Fruit fly (Drosophila melanogaster) whole organism, embryonic: ENCODE results near the gene CG9673.

Source experiments
- BEAF-32 ChIP-seq: fragments of 200-800 bp; sonication (Bioruptor generic); optimal IDR thresholded peaks from 3 replicates; lab custom pipeline; 2017; ENCODE audit warnings: missing biosample characterization, missing genetic modification characterization, mild to moderate bottlenecking, moderate library complexity, missing genetic modification reagents
- CG10565 ChIP-seq: fragments of 200-800 bp; sonication (Bioruptor generic); optimal IDR thresholded peaks from 3 replicates; lab custom pipeline; 2016; ENCODE audit warnings: missing biosample characterization, mild to moderate bottlenecking, missing genetic modification characterization
- CG11560 ChIP-seq: fragments of 200-800 bp; sonication (Bioruptor generic); IDR thresholded peaks from 3 replicates; pipeline ENCODE4 v1.3.6; 2022; ENCODE audit warnings: missing biosample characterization, missing genetic modification characterization
- CG12071 ChIP-seq: fragments of 200-800 bp; sonication (Bioruptor generic); optimal IDR thresholded peaks from 3 replicates; lab custom pipeline; 2018; ENCODE audit warnings: missing biosample characterization, mild to moderate bottlenecking, missing genetic modification characterization
- CG1233 ChIP-seq: fragments of 200-800 bp; sonication (Bioruptor generic); optimal IDR thresholded peaks from 4 replicates; lab custom pipeline; 2018; ENCODE audit warnings: missing biosample characterization, mild to moderate bottlenecking, missing genetic modification characterization
- CG13894 ChIP-seq: fragments of 200-800 bp; sonication (Bioruptor generic); optimal IDR thresholded peaks from 3 replicates; lab custom pipeline; 2018; ENCODE audit warnings: missing biosample characterization, mild to moderate bottlenecking, missing genetic modification characterization, moderate library complexity
- CG15269 ChIP-seq: fragments of 200-800 bp; sonication (Bioruptor generic); optimal IDR thresholded peaks from 2 replicates; lab custom pipeline; 2018; ENCODE audit warnings: missing biosample characterization, mild to moderate bottlenecking, missing genetic modification characterization, moderate library complexity
- CG1647 ChIP-seq: fragments of 200-800 bp; sonication (Bioruptor generic); optimal IDR thresholded peaks from 3 replicates; lab custom pipeline; 2016; ENCODE audit warnings: missing biosample characterization, missing genetic modification characterization
- CG17385 ChIP-seq: fragments of 200-800 bp; sonication (Bioruptor generic); optimal IDR thresholded peaks from 3 replicates; lab custom pipeline; 2018; ENCODE audit warnings: missing biosample characterization, mild to moderate bottlenecking, missing genetic modification characterization
- CG17912 ChIP-seq: fragments of 200-800 bp; sonication (Bioruptor generic); optimal IDR thresholded peaks from 2 replicates; lab custom pipeline; 2018; ENCODE audit warnings: missing biosample characterization, mild to moderate bottlenecking, missing genetic modification characterization
- CG30431 ChIP-seq: fragments of 200-800 bp; sonication (Bioruptor generic); optimal IDR thresholded peaks from 2 replicates; lab custom pipeline; 2017; ENCODE audit warnings: missing biosample characterization, missing genetic modification characterization
- CG31388 ChIP-seq: fragments of 200-800 bp; sonication (Bioruptor generic); optimal IDR thresholded peaks from 2 replicates; lab custom pipeline; 2016; ENCODE audit warnings: missing biosample characterization, missing genetic modification characterization
- CG3163 ChIP-seq: fragments of 200-800 bp; sonication (Bioruptor generic); optimal IDR thresholded peaks from 3 replicates; lab custom pipeline; 2016; ENCODE audit warnings: missing biosample characterization, missing genetic modification characterization
- CG4328 ChIP-seq: fragments of 200-800 bp; sonication (Bioruptor generic); optimal IDR thresholded peaks from 3 replicates; lab custom pipeline; 2017; ENCODE audit warnings: missing biosample characterization, missing genetic modification reagents, missing genetic modification characterization
- CG7839 ChIP-seq: fragments of 200-800 bp; sonication (Bioruptor generic); optimal IDR thresholded peaks from 3 replicates; lab custom pipeline; 2018; ENCODE audit warnings: missing biosample characterization, mild to moderate bottlenecking, missing genetic modification characterization, moderate library complexity
- CG9817 ChIP-seq: fragments of 200-800 bp; sonication (Bioruptor generic); optimal IDR thresholded peaks from 2 replicates; lab custom pipeline; 2018; ENCODE audit warnings: missing biosample characterization, mild to moderate bottlenecking, missing genetic modification characterization, moderate library complexity
- Deaf1 ChIP-seq: fragments of 200-800 bp; optimal IDR thresholded peaks from 3 replicates; lab custom pipeline; 2019; ENCODE audit warnings: missing biosample characterization, mild to moderate bottlenecking, missing genetic modification characterization, moderate library complexity
- Dll ChIP-seq: fragments of 200-800 bp; sonication (Bioruptor generic); IDR thresholded peaks from 4 replicates; pipeline ENCODE4 v1.3.6; 2022; ENCODE audit warnings: missing biosample characterization, missing genetic modification characterization; ENCODE audit not compliant: partially characterized antibody
- HmgZ ChIP-seq: fragments of 200-800 bp; sonication (Bioruptor generic); optimal IDR thresholded peaks from 2 replicates; lab custom pipeline; 2018; ENCODE audit warnings: missing biosample characterization, mild to moderate bottlenecking, missing genetic modification characterization
- Hr78 ChIP-seq, 2 experiments: fragments of 200-800 bp in 1 of 2; fragments of >200 bp in 1 of 2; sonication (Bioruptor generic) in 1 of 2; optimal IDR thresholded peaks; 2 replicates each; lab custom pipeline; 2017 to 2019; ENCODE audit warnings: missing biosample characterization in 2 of 2, missing genetic modification characterization in 2 of 2, mild to moderate bottlenecking in 1 of 2, moderate library complexity in 1 of 2
- NC2α ChIP-seq: fragments of 200-800 bp; sonication (Bioruptor generic); optimal IDR thresholded peaks from 2 replicates; lab custom pipeline; 2016; ENCODE audit warnings: missing biosample characterization, missing genetic modification characterization
- NK7.1 ChIP-seq: fragments of 200-800 bp; sonication (Bioruptor generic); optimal IDR thresholded peaks from 3 replicates; lab custom pipeline; 2016; ENCODE audit warnings: missing biosample characterization, missing genetic modification characterization
- Nf-YB ChIP-seq: fragments of 200-800 bp; sonication (Bioruptor generic); optimal IDR thresholded peaks from 3 replicates; lab custom pipeline; 2019; ENCODE audit warnings: missing biosample characterization, mild to moderate bottlenecking, missing genetic modification characterization, moderate library complexity
- Pdp1 ChIP-seq, 2 experiments: fragments of 200-800 bp; sonication (Bioruptor generic); optimal IDR thresholded peaks; 3 replicates each; lab custom pipeline; 2016; ENCODE audit warnings: missing biosample characterization in 2 of 2, missing genetic modification characterization in 2 of 2, mild to moderate bottlenecking in 1 of 2, moderate library complexity in 1 of 2
- Ravus ChIP-seq: fragments of 200-800 bp; sonication (Bioruptor generic); IDR thresholded peaks from 2 replicates; pipeline ENCODE4 v1.3.6; 2022; ENCODE audit warnings: missing biosample characterization, missing genetic modification characterization
- Sox100B ChIP-seq: fragments of 200-800 bp; sonication (Bioruptor generic); optimal IDR thresholded peaks from 3 replicates; lab custom pipeline; 2018; ENCODE audit warnings: missing biosample characterization, mild to moderate bottlenecking, missing genetic modification characterization
- ac ChIP-seq: fragments of 200-800 bp; sonication (Bioruptor generic); optimal IDR thresholded peaks from 3 replicates; lab custom pipeline; 2017; ENCODE audit warnings: missing biosample characterization, mild to moderate bottlenecking, missing genetic modification characterization
- cas ChIP-seq: fragments of 200-800 bp; sonication (Bioruptor generic); IDR thresholded peaks from 2 replicates; pipeline ENCODE4 v1.3.6; 2022; ENCODE audit warnings: missing biosample characterization, missing genetic modification characterization
- jing ChIP-seq: fragments of 200-800 bp; sonication (Bioruptor generic); optimal IDR thresholded peaks from 2 replicates; lab custom pipeline; 2018; ENCODE audit warnings: missing biosample characterization, mild to moderate bottlenecking, missing genetic modification characterization
- jumu ChIP-seq: fragments of 200-800 bp; sonication (Bioruptor generic); optimal IDR thresholded peaks from 3 replicates; lab custom pipeline; 2016; ENCODE audit warnings: missing biosample characterization, missing genetic modification characterization
- oc ChIP-seq: fragments of 200-800 bp; sonication (Bioruptor generic); optimal IDR thresholded peaks from 2 replicates; lab custom pipeline; 2018; ENCODE audit warnings: missing biosample characterization, mild to moderate bottlenecking, missing genetic modification characterization, moderate library complexity
- p53 ChIP-seq: fragments of 200-800 bp; sonication (Bioruptor generic); optimal IDR thresholded peaks from 2 replicates; lab custom pipeline; 2016; ENCODE audit warnings: missing biosample characterization, missing genetic modification characterization
- rib ChIP-seq: fragments of 200-800 bp; sonication (Bioruptor generic); IDR thresholded peaks from 2 replicates; pipeline ENCODE4 v1.3.6; 2022; ENCODE audit warnings: missing biosample characterization, missing genetic modification characterization
- tio ChIP-seq: fragments of 200-800 bp; sonication (Bioruptor generic); optimal IDR thresholded peaks from 2 replicates; lab custom pipeline; 2017; ENCODE audit warnings: missing biosample characterization, missing genetic modification characterization, inconsistent platforms
- vfl ChIP-seq: fragments of 200-800 bp; sonication (Bioruptor generic); optimal IDR thresholded peaks from 2 replicates; lab custom pipeline; 2016; ENCODE audit warnings: missing biosample characterization, missing genetic modification characterization

The CG9673 gene

DNA sequence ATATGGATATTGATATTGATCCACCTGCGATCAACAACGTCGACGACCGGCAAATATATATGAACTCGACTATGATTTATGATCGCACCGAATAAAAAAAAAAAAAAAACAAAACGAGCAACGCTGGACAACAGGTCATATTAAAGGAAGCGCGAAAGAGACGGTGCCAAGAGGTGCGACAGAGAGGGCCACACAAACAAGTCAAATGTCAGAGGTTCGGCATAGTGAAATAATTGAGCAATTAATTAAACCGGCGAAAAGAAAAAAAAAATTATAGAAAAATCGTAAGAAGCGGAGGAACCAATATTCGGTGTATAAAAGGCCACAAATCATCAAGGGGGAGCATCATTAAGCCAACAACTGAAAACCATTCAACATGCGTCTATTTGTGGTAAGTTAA lies 38.9 kb upstream of the CG9673 start, which contains the start of gene Twdlalpha:
TSS of gene Twdlalpha (plus strand) at position 301 of the 400 bp plus-strand sequence.
- no peak for TF ChIP-seq CG1233 (GFP tag; lab: Kevin White, UChicago)
- TF ChIP-seq CG9817 (tag; lab: Kevin White, UChicago) = no peak
- TF ChIP-seq ac (GFP tag; lab: Kevin White, UChicago) = no peak
- no peak for TF ChIP-seq Nf-YB (GFP tag; lab: Kevin White, UChicago)
- no peak for TF ChIP-seq CG1647 (GFP tag; lab: Kevin White, UChicago)
- no peak for TF ChIP-seq CG7839
- TF ChIP-seq CG3163 = no peak
- TF ChIP-seq CG17385 (GFP tag; lab: Kevin White, UChicago) = no peak
- TF ChIP-seq CG4328 (GFP tag; lab: Kevin White, UChicago) = no peak
- no peak for TF ChIP-seq cas (GFP tag; lab: Robert Waterston, UW)
- TF ChIP-seq tio (GFP tag; lab: Kevin White, UChicago) = no peak

DNA sequence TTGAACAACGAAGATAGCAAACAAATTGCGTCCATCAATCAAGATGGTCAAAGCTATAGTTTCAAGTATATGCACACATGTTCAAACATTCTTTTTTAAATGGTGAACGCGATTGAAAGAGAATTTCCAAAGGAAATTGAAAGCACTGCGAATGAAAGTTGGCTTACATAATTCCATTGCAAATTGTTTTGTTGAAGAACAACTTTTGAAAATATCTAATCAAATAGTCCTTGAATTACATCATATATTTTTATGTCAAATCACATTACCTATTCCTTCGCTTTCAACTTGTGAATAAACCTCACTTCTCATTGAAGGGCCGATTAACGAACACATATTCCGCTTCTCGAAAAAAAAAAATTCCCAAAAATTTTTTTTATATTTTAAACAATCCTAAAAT lies 36.9 kb upstream of the CG9673 start, which contains the start of gene CG32568:
TSS of gene CG32568 (plus strand) at position 301 of the 400 bp plus-strand sequence.
- no peak for TF ChIP-seq vfl
- no peak for TF ChIP-seq oc (tag; lab: Kevin White, UChicago)
- TF ChIP-seq Sox100B (GFP tag; lab: Kevin White, UChicago) = no peak
- no peak for TF ChIP-seq jing (GFP tag; lab: Kevin White, UChicago)
- no peak for TF ChIP-seq Deaf1 (tag; lab: Kevin White, UChicago)
- TF ChIP-seq rib = no peak
- TF ChIP-seq NK7.1 (GFP tag; lab: Kevin White, UChicago) = no peak
- no peak for TF ChIP-seq CG11560
- no peak for TF ChIP-seq CG15269
- TF ChIP-seq jumu = no peak
- TF ChIP-seq Hr78 (GFP tag; optimal IDR thresholded peaks at IDR 0.05; lab: Kevin White, UChicago) = no peak
- TF ChIP-seq HmgZ (tag; lab: Kevin White, UChicago) = no peak
- TF ChIP-seq CG30431 (GFP tag; lab: Kevin White, UChicago) = no peak
- no peak for TF ChIP-seq Ravus (GFP tag; lab: Robert Waterston, UW)
- no peak for TF ChIP-seq CG31388
- no peak for TF ChIP-seq CG12071 (GFP tag; lab: Kevin White, UChicago)
- TF ChIP-seq NC2α (GFP tag; lab: Kevin White, UChicago) = no peak
- no peak for TF ChIP-seq CG10565 (GFP tag; lab: Kevin White, UChicago)
- no peak for TF ChIP-seq CG17912 (GFP tag; lab: Kevin White, UChicago)

DNA sequence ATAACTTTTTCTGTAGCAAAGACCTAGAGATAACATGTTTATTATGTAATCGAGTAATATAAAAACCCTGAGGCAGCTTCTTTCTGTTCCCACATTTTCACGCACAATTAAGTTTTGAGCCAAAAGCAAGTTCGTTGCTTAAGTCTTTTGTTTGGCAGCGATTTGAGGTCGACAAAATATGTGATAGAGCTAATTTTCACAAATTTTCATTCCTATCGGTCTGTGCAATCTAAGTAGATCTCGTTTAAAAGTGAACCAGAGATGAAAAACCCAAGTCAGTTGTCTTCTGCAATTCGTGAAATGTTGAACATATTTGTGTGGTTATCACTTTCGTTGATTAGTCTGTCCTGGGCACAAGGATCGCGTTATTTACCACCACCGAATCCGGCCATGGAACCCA lies 34.2 kb upstream of the CG9673 start, which contains the start of gene TwdlZ:
TSS of gene TwdlZ (plus strand) at position 301 of the 400 bp plus-strand sequence.
- peak in 1 of 2 experiments; percentile 17 for TF ChIP-seq Pdp1 (GFP tag; optimal IDR thresholded peaks at IDR 0.05; lab: Kevin White, UChicago)
- TF ChIP-seq BEAF-32 = no peak

DNA sequence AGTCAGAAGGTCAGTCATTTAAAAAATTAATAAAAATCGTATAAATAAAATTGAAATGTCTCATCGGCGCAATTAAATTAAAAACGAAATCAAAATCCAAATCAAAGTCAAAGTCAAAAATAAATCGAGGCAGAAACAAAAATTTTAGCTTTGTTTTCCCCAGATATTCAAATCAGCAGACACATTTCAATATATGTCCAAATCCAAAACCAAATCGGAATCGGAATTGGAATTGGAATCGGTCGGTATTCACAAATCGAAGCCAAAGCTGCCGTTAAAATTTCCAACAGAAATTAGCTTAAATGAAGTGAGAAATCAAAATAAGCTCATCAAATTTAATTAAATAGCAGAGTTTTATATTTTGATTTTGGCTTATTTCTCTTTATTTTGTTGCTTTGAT lies 32.5 kb upstream of the CG9673 start:
- TF ChIP-seq Dll (GFP tag; lab: Robert Waterston, UW) = no peak
- TF ChIP-seq CG13894 (tag; lab: Kevin White, UChicago) = peak; percentile 94
- TF ChIP-seq p53 = no peak
